Worm (Caenorhabditis elegans) whole organism, early embryonic: Measurements from ENCODE around the gene C02F5.10.

Experiments
- B0310.2 ChIP-seq: sonication (generic microtip); optimal IDR thresholded peaks from 2 replicates; lab custom pipeline; 2016; ENCODE audit warnings: mild to moderate bottlenecking, missing genetic modification characterization, missing compliant biosample characterization
- F13C5.2 ChIP-seq: sonication (generic microtip); optimal IDR thresholded peaks from 2 replicates; lab custom pipeline; 2017; ENCODE audit warnings: mild to moderate bottlenecking, missing genetic modification characterization, inconsistent platforms, missing compliant biosample characterization
- aly-1 ChIP-seq: sonication (generic microtip); optimal IDR thresholded peaks from 2 replicates; lab custom pipeline; 2016; ENCODE audit warnings: missing genetic modification characterization, missing compliant biosample characterization
- ama-1 ChIP-seq: fragments of 150-350 bp; optimal IDR thresholded peaks from 2 replicates; lab custom pipeline; 2014
- ceh-13 ChIP-seq: fragments of 200-800 bp; sonication (Bioruptor generic); optimal IDR thresholded peaks from 2 replicates; lab custom pipeline; 2018; ENCODE audit warnings: mild to moderate bottlenecking, missing genetic modification characterization, missing compliant biosample characterization
- ceh-36 ChIP-seq: sonication (generic microtip); optimal IDR thresholded peaks from 2 replicates; lab custom pipeline; 2016; ENCODE audit warnings: missing genetic modification characterization, inconsistent platforms, missing compliant biosample characterization
- ets-7 ChIP-seq: sonication (generic microtip); optimal IDR thresholded peaks from 2 replicates; lab custom pipeline; 2016; ENCODE audit warnings: missing genotype, missing genetic modification characterization, missing compliant biosample characterization
- flt-1 ChIP-seq: fragments of 200-800 bp; sonication (Bioruptor generic); IDR thresholded peaks from 2 replicates; pipeline ENCODE4 v1.3.6; 2022; ENCODE audit warnings: missing genetic modification characterization, missing compliant biosample characterization
- hmbx-1 ChIP-seq: sonication (generic microtip); optimal IDR thresholded peaks from 2 replicates; lab custom pipeline; 2016; ENCODE audit warnings: mild to moderate bottlenecking, missing genetic modification characterization, missing compliant biosample characterization
- hmg-4 ChIP-seq: fragments of 200-800 bp; sonication (Bioruptor generic); optimal IDR thresholded peaks from 2 replicates; lab custom pipeline; 2018; ENCODE audit warnings: mild to moderate bottlenecking, missing genetic modification characterization, missing compliant biosample characterization
- hnd-1 ChIP-seq: sonication (generic microtip); optimal IDR thresholded peaks from 2 replicates; lab custom pipeline; 2016; ENCODE audit warnings: missing genetic modification characterization, missing compliant biosample characterization
- pes-1 ChIP-seq: fragments of 200-800 bp; sonication (Bioruptor generic); IDR thresholded peaks from 2 replicates; pipeline ENCODE4 v1.3.6; 2022; ENCODE audit warnings: missing genetic modification reagents, missing genetic modification characterization, missing compliant biosample characterization
- scrt-1 ChIP-seq: fragments of 200-800 bp; sonication (Bioruptor generic); IDR thresholded peaks from 2 replicates; pipeline ENCODE4 v1.3.6; 2022; ENCODE audit warnings: missing genetic modification characterization, missing compliant biosample characterization
- sea-1 ChIP-seq: fragments of 200-800 bp; sonication (Bioruptor generic); conservative IDR thresholded peaks from 2 replicates; pipeline ENCODE4 v1.3.6; 2022; ENCODE audit warnings: missing genetic modification characterization, missing compliant biosample characterization
- tbx-11 ChIP-seq: fragments of 200-800 bp; sonication (Bioruptor generic); IDR thresholded peaks from 2 replicates; pipeline ENCODE4 v1.3.6; 2022; ENCODE audit warnings: missing genetic modification characterization, missing compliant biosample characterization
- tbx-37 ChIP-seq: fragments of 200-800 bp; sonication (Bioruptor generic); conservative IDR thresholded peaks from 2 replicates; pipeline ENCODE4 v1.3.6; 2022; ENCODE audit warnings: missing genetic modification reagents, missing genetic modification characterization, missing compliant biosample characterization
- tra-4 ChIP-seq: sonication (generic microtip); optimal IDR thresholded peaks from 2 replicates; lab custom pipeline; 2017; ENCODE audit warnings: missing genetic modification characterization, missing compliant biosample characterization

The C02F5.10 gene

ce11 chrIII:8232634-8233033, 16.6 kb downstream of the C02F5.10 start, which contains the start of gene henn-1:
henn-1 (plus strand) TSS chrIII:8232651.
- no peak for TF ChIP-seq tbx-37 (GFP tag; lab: Robert Waterston, UW)

ce11 chrIII:8229480-8229879, 19.8 kb downstream of the C02F5.10 start:
- TF ChIP-seq flt-1 (GFP tag; lab: Robert Waterston, UW) (no peak), ceh-13 (GFP tag; lab: Kevin White, UChicago) (no peak)

- TF ChIP-seq hmg-4 (GFP tag; lab: Kevin White, UChicago) (no peak), tbx-11 (GFP tag; lab: Robert Waterston, UW) (no peak), ceh-13 (GFP tag; lab: Kevin White, UChicago) (no peak), ets-7 (tag; lab: Kevin White, UChicago) (no peak), flt-1 (GFP tag; lab: Robert Waterston, UW) (no peak), pes-1 (GFP tag; lab: Robert Waterston, UW) (no peak), B0310.2 (tag; lab: Kevin White, UChicago) (no peak), ceh-36 (no peak), hmbx-1 (no peak)
Observed at ce11 chrIII:8228916-8229315, 20.4 kb downstream of the C02F5.10 start.

- TF ChIP-seq F13C5.2 (tag; lab: Kevin White, UChicago), result peak; percentile 10
- no peak for TF ChIP-seq ets-7 (tag; lab: Kevin White, UChicago)
- no peak for TF ChIP-seq tbx-37 (GFP tag; lab: Robert Waterston, UW)
- no peak for TF ChIP-seq flt-1 (GFP tag; lab: Robert Waterston, UW)
- TF ChIP-seq ceh-13 (GFP tag; lab: Kevin White, UChicago), result no peak
- TF ChIP-seq tra-4 (tag; lab: Kevin White, UChicago), result no peak
- no peak for TF ChIP-seq B0310.2 (tag; lab: Kevin White, UChicago)
- TF ChIP-seq hnd-1 (tag; lab: Kevin White, UChicago), result no peak
Observed at ce11 chrIII:8227511-8227910, 21.8 kb downstream of the C02F5.10 start, which contains the start of gene fbxl-1. fbxl-1 (plus strand) TSS chrIII:8227830.

ce11 chrIII:8226178-8226577, 23.1 kb downstream of the C02F5.10 start, which contains the start of gene rfs-1:
rfs-1 (plus strand) TSS chrIII:8226478.
- TF ChIP-seq sea-1 (no peak), ama-1 (lab: Kevin White, UChicago) (no peak), hmg-4 (GFP tag; lab: Kevin White, UChicago) (no peak), flt-1 (GFP tag; lab: Robert Waterston, UW) (no peak), ceh-36 (no peak), pes-1 (GFP tag; lab: Robert Waterston, UW) (no peak), tbx-37 (GFP tag; lab: Robert Waterston, UW) (no peak), F13C5.2 (tag; lab: Kevin White, UChicago) (no peak), ceh-13 (GFP tag; lab: Kevin White, UChicago) (no peak), hnd-1 (tag; lab: Kevin White, UChicago) (no peak), B0310.2 (tag; lab: Kevin White, UChicago) (no peak), ets-7 (tag; lab: Kevin White, UChicago) (no peak), hmbx-1 (no peak), aly-1 (tag; lab: Kevin White, UChicago) (no peak), tra-4 (tag; lab: Kevin White, UChicago) (no peak), scrt-1 (GFP tag; lab: Robert Waterston, UW) (no peak), tbx-11 (GFP tag; lab: Robert Waterston, UW) (no peak)

- TF ChIP-seq ets-7 (tag; lab: Kevin White, UChicago) (no peak), tra-4 (tag; lab: Kevin White, UChicago) (no peak), hmg-4 (GFP tag; lab: Kevin White, UChicago) (no peak), hmbx-1 (no peak), tbx-37 (GFP tag; lab: Robert Waterston, UW) (no peak), ceh-36 (no peak), pes-1 (GFP tag; lab: Robert Waterston, UW) (no peak), sea-1 (no peak), F13C5.2 (tag; lab: Kevin White, UChicago) (no peak)
Observed at ce11 chrIII:8224769-8225168, 24.5 kb downstream of the C02F5.10 start, which contains the start of gene mob-4. mob-4 (plus strand) TSS chrIII:8225097.

ce11 chrIII:8220081-8220480, 29.2 kb downstream of the C02F5.10 start:
- TF ChIP-seq hmg-4 (GFP tag; lab: Kevin White, UChicago), result no peak
- no peak for TF ChIP-seq aly-1 (tag; lab: Kevin White, UChicago)
- no peak for TF ChIP-seq flt-1 (GFP tag; lab: Robert Waterston, UW)
- TF ChIP-seq tbx-11 (GFP tag; lab: Robert Waterston, UW), result no peak
- TF ChIP-seq pes-1 (GFP tag; lab: Robert Waterston, UW), result no peak
- no peak for TF ChIP-seq tra-4 (tag; lab: Kevin White, UChicago)
- TF ChIP-seq scrt-1 (GFP tag; lab: Robert Waterston, UW), result no peak
- no peak for TF ChIP-seq hnd-1 (tag; lab: Kevin White, UChicago)
- TF ChIP-seq ceh-13 (GFP tag; lab: Kevin White, UChicago), result no peak
- no peak for TF ChIP-seq ama-1 (lab: Kevin White, UChicago)
- TF ChIP-seq ceh-36, result no peak
- TF ChIP-seq ets-7 (tag; lab: Kevin White, UChicago), result no peak

- TF ChIP-seq ceh-13 (GFP tag; lab: Kevin White, UChicago) (no peak), ama-1 (lab: Kevin White, UChicago) (no peak), tra-4 (tag; lab: Kevin White, UChicago) (no peak), ets-7 (tag; lab: Kevin White, UChicago) (no peak), flt-1 (GFP tag; lab: Robert Waterston, UW) (no peak), pes-1 (GFP tag; lab: Robert Waterston, UW) (no peak)
Observed at ce11 chrIII:8217919-8218318, 31.4 kb downstream of the C02F5.10 start, which contains the start of gene C30A5.16. C30A5.16 (plus strand) TSS chrIII:8218219.
